Fruit fly (Drosophila melanogaster) whole organism, prepupa: ENCODE data around the gene CG5888.

Source experiments
- Blimp-1 ChIP-seq: fragments of 200-800 bp; sonication (Bioruptor generic); optimal IDR thresholded peaks from 3 replicates; lab custom pipeline; 2017; ENCODE audit warnings: missing biosample characterization, missing genetic modification characterization, mild to moderate bottlenecking, moderate library complexity, missing genetic modification reagents
- CG10631 ChIP-seq: fragments of 200-800 bp; sonication (Bioruptor generic); optimal IDR thresholded peaks from 2 replicates; lab custom pipeline; 2016; ENCODE audit warnings: missing biosample characterization, missing genetic modification characterization
- CG10669 ChIP-seq: fragments of 200-800 bp; sonication (Bioruptor generic); optimal IDR thresholded peaks from 3 replicates; lab custom pipeline; 2018; ENCODE audit warnings: missing biosample characterization, mild to moderate bottlenecking, missing genetic modification characterization, moderate library complexity
- CG11294 ChIP-seq: fragments of 200-800 bp; sonication (Bioruptor generic); IDR thresholded peaks from 2 replicates; pipeline ENCODE4 v1.3.6; 2022; ENCODE audit warnings: missing biosample characterization, missing genetic modification characterization
- CG11762 ChIP-seq: fragments of 200-800 bp; sonication (Bioruptor generic); optimal IDR thresholded peaks from 3 replicates; lab custom pipeline; 2016; ENCODE audit warnings: missing biosample characterization, missing genetic modification characterization; ENCODE audit not compliant: insufficient read depth
- CG11902 ChIP-seq: fragments of 200-800 bp; sonication (Bioruptor generic); optimal IDR thresholded peaks from 3 replicates; lab custom pipeline; 2016; ENCODE audit warnings: missing biosample characterization, missing genetic modification characterization
- CG15336 ChIP-seq: fragments of 200-800 bp; sonication (Bioruptor generic); IDR thresholded peaks from 2 replicates; pipeline ENCODE4 v1.3.6; 2022; ENCODE audit warnings: missing biosample characterization, missing genetic modification characterization
- CG1621 ChIP-seq: fragments of 200-800 bp; sonication (Bioruptor generic); optimal IDR thresholded peaks from 3 replicates; lab custom pipeline; 2018; ENCODE audit warnings: missing biosample characterization, mild to moderate bottlenecking, missing genetic modification characterization
- CG31627 ChIP-seq: fragments of 200-800 bp; sonication (Bioruptor generic); optimal IDR thresholded peaks from 3 replicates; lab custom pipeline; 2016; ENCODE audit warnings: missing biosample characterization, missing genetic modification characterization
- CG32006 ChIP-seq: fragments of 200-800 bp; sonication (Bioruptor generic); optimal IDR thresholded peaks from 3 replicates; lab custom pipeline; 2017; ENCODE audit warnings: missing biosample characterization, mild to moderate bottlenecking, missing genetic modification characterization
- CG34406 ChIP-seq: fragments of 200-800 bp; sonication (Bioruptor generic); optimal IDR thresholded peaks from 3 replicates; lab custom pipeline; 2016; ENCODE audit warnings: missing biosample characterization, missing genetic modification characterization
- CG3919 ChIP-seq: fragments of 200-800 bp; sonication (Bioruptor generic); optimal IDR thresholded peaks from 3 replicates; lab custom pipeline; 2016; ENCODE audit warnings: missing biosample characterization, missing genetic modification characterization
- CG4318 ChIP-seq: fragments of 200-800 bp; sonication (Bioruptor generic); optimal IDR thresholded peaks from 3 replicates; lab custom pipeline; 2017; ENCODE audit warnings: missing biosample characterization, mild to moderate bottlenecking, missing genetic modification characterization
- CG6163 ChIP-seq: fragments of 200-800 bp; sonication (Bioruptor generic); IDR thresholded peaks from 3 replicates; pipeline ENCODE4 v1.3.6; 2022; ENCODE audit warnings: missing biosample characterization, missing genetic modification characterization
- CG6792 ChIP-seq: fragments of 200-800 bp; sonication (Bioruptor generic); optimal IDR thresholded peaks from 3 replicates; lab custom pipeline; 2016; ENCODE audit warnings: missing biosample characterization, missing genetic modification characterization
- CG6854 ChIP-seq: fragments of 200-800 bp; sonication (Bioruptor generic); optimal IDR thresholded peaks from 2 replicates; lab custom pipeline; 2017; ENCODE audit warnings: missing biosample characterization, mild to moderate bottlenecking, missing genetic modification characterization
- CG7368 ChIP-seq: fragments of 200-800 bp; sonication (Bioruptor generic); optimal IDR thresholded peaks from 3 replicates; lab custom pipeline; 2016; ENCODE audit warnings: missing biosample characterization, missing genetic modification characterization
- CG8119 ChIP-seq: fragments of 200-800 bp; sonication (Bioruptor generic); IDR thresholded peaks from 3 replicates; pipeline ENCODE4 v1.3.6; 2022; ENCODE audit warnings: missing biosample characterization, missing genetic modification characterization
- CG8319 ChIP-seq: fragments of 200-800 bp; sonication (Bioruptor generic); optimal IDR thresholded peaks from 3 replicates; lab custom pipeline; 2016; ENCODE audit warnings: missing biosample characterization, missing genetic modification characterization
- CG8632 ChIP-seq: fragments of 200-800 bp; sonication (Bioruptor generic); optimal IDR thresholded peaks from 3 replicates; lab custom pipeline; 2016; ENCODE audit warnings: missing biosample characterization, missing genetic modification characterization
- CG9139 ChIP-seq: fragments of 200-800 bp; sonication (Bioruptor generic); optimal IDR thresholded peaks from 3 replicates; lab custom pipeline; 2017; ENCODE audit warnings: missing biosample characterization, mild to moderate bottlenecking, missing genetic modification characterization
- Eip75B ChIP-seq: fragments of 200-800 bp; sonication (Bioruptor generic); optimal IDR thresholded peaks from 3 replicates; lab custom pipeline; 2016; ENCODE audit warnings: missing biosample characterization, missing genetic modification characterization
- Eip93F ChIP-seq: fragments of 200-800 bp; sonication (Bioruptor generic); optimal IDR thresholded peaks from 2 replicates; lab custom pipeline; 2016; ENCODE audit warnings: missing biosample characterization, mild to moderate bottlenecking, missing genetic modification characterization
- Ets21C ChIP-seq: fragments of 200-800 bp; sonication (Bioruptor generic); optimal IDR thresholded peaks from 3 replicates; lab custom pipeline; 2016; ENCODE audit warnings: missing biosample characterization, missing genetic modification characterization
- Ets96B ChIP-seq: fragments of 200-800 bp; optimal IDR thresholded peaks from 2 replicates; lab custom pipeline; 2019; ENCODE audit warnings: missing biosample characterization, mild to moderate bottlenecking, missing genetic modification characterization, moderate library complexity
- Gug ChIP-seq: fragments of 200-800 bp; sonication (Bioruptor generic); IDR thresholded peaks from 2 replicates; pipeline ENCODE4 v1.3.6; 2022; ENCODE audit warnings: missing biosample characterization, missing genetic modification characterization
- Hr38 ChIP-seq: sonication (Bioruptor generic); optimal IDR thresholded peaks from 2 replicates; lab custom pipeline; 2016; ENCODE audit warnings: missing biosample characterization, missing genetic modification characterization
- Hr39 ChIP-seq: fragments of 200-800 bp; sonication (Bioruptor generic); optimal IDR thresholded peaks from 2 replicates; lab custom pipeline; 2016; ENCODE audit warnings: missing biosample characterization, missing genetic modification characterization
- Hr4 ChIP-seq: fragments of 200-800 bp; sonication (Bioruptor generic); optimal IDR thresholded peaks from 3 replicates; lab custom pipeline; 2016; ENCODE audit warnings: missing biosample characterization, missing genetic modification characterization
- Lpt ChIP-seq: fragments of 200-800 bp; sonication (Bioruptor generic); optimal IDR thresholded peaks from 3 replicates; lab custom pipeline; 2016; ENCODE audit warnings: missing biosample characterization, missing genetic modification characterization
- OdsH ChIP-seq: fragments of 200-800 bp; sonication (Bioruptor generic); optimal IDR thresholded peaks from 3 replicates; lab custom pipeline; 2016; ENCODE audit warnings: missing biosample characterization, missing genetic modification characterization
- Smox ChIP-seq: fragments of 200-800 bp; sonication (Bioruptor generic); optimal IDR thresholded peaks from 3 replicates; lab custom pipeline; 2016; ENCODE audit warnings: missing biosample characterization, missing genetic modification characterization
- Sox15 ChIP-seq: fragments of 200-800 bp; sonication (Bioruptor generic); optimal IDR thresholded peaks from 3 replicates; lab custom pipeline; 2016; ENCODE audit warnings: missing biosample characterization, missing genetic modification characterization
- achi ChIP-seq: fragments of 200-800 bp; sonication (Bioruptor generic); optimal IDR thresholded peaks from 3 replicates; lab custom pipeline; 2016; ENCODE audit warnings: missing biosample characterization, missing genetic modification characterization
- acj6 ChIP-seq: fragments of 200-800 bp; sonication (Bioruptor generic); optimal IDR thresholded peaks from 3 replicates; lab custom pipeline; 2016; ENCODE audit warnings: missing biosample characterization, missing genetic modification characterization
- cyc ChIP-seq: fragments of 200-800 bp; sonication (Bioruptor generic); optimal IDR thresholded peaks from 3 replicates; lab custom pipeline; 2016; ENCODE audit warnings: missing biosample characterization, missing genetic modification characterization
- dsx ChIP-seq: fragments of 200-800 bp; optimal IDR thresholded peaks from 3 replicates; lab custom pipeline; 2019; ENCODE audit warnings: missing biosample characterization, mild to moderate bottlenecking, missing genetic modification characterization, moderate library complexity; ENCODE audit not compliant: poor library complexity, severe bottlenecking
- eg ChIP-seq: fragments of 200-800 bp; sonication (Bioruptor generic); IDR thresholded peaks from 3 replicates; pipeline ENCODE4 v1.3.6; 2022; ENCODE audit warnings: missing biosample characterization, missing genetic modification characterization
- esn ChIP-seq: fragments of 200-800 bp; sonication (Bioruptor generic); optimal IDR thresholded peaks from 2 replicates; lab custom pipeline; 2016; ENCODE audit warnings: missing biosample characterization, mild to moderate bottlenecking, missing genetic modification characterization, moderate library complexity
- fd85E ChIP-seq: fragments of 200-800 bp; sonication (Bioruptor generic); optimal IDR thresholded peaks from 3 replicates; lab custom pipeline; 2016; ENCODE audit warnings: missing biosample characterization, missing genetic modification characterization
- fkh ChIP-seq: fragments of 200-800 bp; sonication (Bioruptor generic); optimal IDR thresholded peaks from 3 replicates; lab custom pipeline; 2017; ENCODE audit warnings: missing biosample characterization, mild to moderate bottlenecking, missing genetic modification characterization, moderate library complexity
- lz ChIP-seq: fragments of 200-800 bp; sonication (Bioruptor generic); optimal IDR thresholded peaks from 3 replicates; lab custom pipeline; 2016; ENCODE audit warnings: missing biosample characterization, missing genetic modification characterization
- net ChIP-seq: fragments of 200-800 bp; sonication (Bioruptor generic); optimal IDR thresholded peaks from 3 replicates; lab custom pipeline; 2016; ENCODE audit warnings: missing biosample characterization, missing genetic modification characterization
- pdm3 ChIP-seq: fragments of 200-800 bp; sonication (Bioruptor generic); optimal IDR thresholded peaks from 3 replicates; lab custom pipeline; 2016; ENCODE audit warnings: missing biosample characterization, missing genetic modification characterization
- spab ChIP-seq: fragments of 200-800 bp; sonication (Bioruptor generic); optimal IDR thresholded peaks from 2 replicates; lab custom pipeline; 2017; ENCODE audit warnings: missing biosample characterization, mild to moderate bottlenecking, missing genetic modification characterization, missing genetic modification reagents
- svp ChIP-seq: fragments of 200-800 bp; sonication (Bioruptor generic); peaks from one replicate; lab custom pipeline; 2016; ENCODE audit warnings: missing biosample characterization, missing genetic modification characterization
- topi ChIP-seq: fragments of 200-800 bp; sonication (Bioruptor generic); optimal IDR thresholded peaks from 3 replicates; lab custom pipeline; 2016; ENCODE audit warnings: missing biosample characterization, missing genetic modification characterization
- vri ChIP-seq: fragments of 200-800 bp; sonication (Bioruptor generic); optimal IDR thresholded peaks from 3 replicates; lab custom pipeline; 2016; ENCODE audit warnings: missing biosample characterization, mild to moderate bottlenecking, missing genetic modification characterization

Gene CG5888

DNA sequence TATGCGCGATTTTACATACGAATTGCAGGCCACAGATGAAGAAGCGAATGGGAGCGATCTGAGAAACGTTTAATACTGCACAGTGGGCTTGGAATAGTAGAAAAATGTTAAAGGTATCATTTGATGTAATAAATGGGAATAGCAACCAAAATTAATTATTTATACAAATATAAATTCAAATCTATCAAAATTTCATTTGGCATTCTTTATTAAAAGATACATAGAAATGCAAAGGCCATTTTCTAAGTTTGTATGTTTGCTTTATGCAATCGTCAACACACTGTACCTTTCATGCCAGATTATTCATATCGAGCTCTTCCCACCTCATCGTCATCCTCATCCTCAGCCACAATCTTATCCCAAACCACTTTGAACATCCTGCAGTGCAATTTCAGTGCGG, 41.7 kb downstream of the CG5888 start (continued):
- TF ChIP-seq achi (GFP tag; lab: Kevin White, UChicago) (peak; percentile 59), Gug (GFP tag; lab: Robert Waterston, UW) (no peak), CG8632 (GFP tag; lab: Kevin White, UChicago) (peak; percentile 74), CG6163 (0 out of 3 replicates have a peak, but pooled peaks have one; percentile 28), Hr38 (GFP tag; lab: Kevin White, UChicago) (no peak), pdm3 (GFP tag; lab: Kevin White, UChicago) (peak; percentile 51), topi (peak; percentile 61), Blimp-1 (GFP tag; lab: Kevin White, UChicago) (no peak), CG9139 (GFP tag; lab: Kevin White, UChicago) (peak; percentile 50), CG11902 (GFP tag; lab: Kevin White, UChicago) (peak; percentile 13), CG15336 (GFP tag; lab: Robert Waterston, UW) (peak; percentile 27; the same call in 1 of the 2 replicates), CG6792 (GFP tag; lab: Kevin White, UChicago) (peak; percentile 63), CG10631 (GFP tag; lab: Kevin White, UChicago) (peak; percentile 53), CG4318 (GFP tag; lab: Kevin White, UChicago) (no peak), lz (peak; percentile 56), CG1621 (tag; lab: Kevin White, UChicago) (peak; percentile 39), CG7368 (GFP tag; lab: Kevin White, UChicago) (no peak)
- TF ChIP-seq, all 60 proteins: peak for 42

DNA sequence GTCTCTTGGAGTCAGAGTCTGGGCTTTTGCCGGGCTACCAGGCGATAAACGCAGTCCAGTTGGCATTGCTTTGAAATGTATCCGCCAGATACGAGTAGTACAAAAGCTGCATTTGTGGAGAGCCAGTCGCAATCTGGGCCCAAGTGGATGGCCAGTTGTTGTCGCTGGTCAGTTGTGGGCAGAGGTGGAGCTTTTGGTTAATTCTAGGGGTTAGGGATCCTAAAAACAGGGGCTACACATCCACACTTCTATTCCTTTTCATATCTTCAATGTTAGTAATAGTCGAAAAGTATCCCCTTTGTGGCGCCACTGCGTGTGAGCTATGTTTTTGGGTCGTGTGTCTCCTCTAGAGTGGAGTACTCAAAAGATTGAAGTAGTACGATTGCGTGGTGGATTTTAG, 45.8 kb downstream of the CG5888 start:
- TF ChIP-seq CG6854 (GFP tag; lab: Kevin White, UChicago) (no peak), CG3919 (peak; percentile 26), vri (GFP tag; lab: Kevin White, UChicago) (no peak), CG8319 (no peak), dsx (GFP tag; lab: Kevin White, UChicago) (no peak), CG1621 (tag; lab: Kevin White, UChicago) (no peak), Ets96B (peak; percentile 6), acj6 (GFP tag; lab: Kevin White, UChicago) (no peak), topi (no peak), CG11294 (GFP tag; lab: Robert Waterston, UW) (no peak), Hr39 (GFP tag; lab: Kevin White, UChicago) (no peak), fd85E (GFP tag; lab: Kevin White, UChicago) (no peak), CG6163 (peak; percentile 79), CG10669 (peak; percentile 14), lz (no peak), CG31627 (GFP tag; lab: Kevin White, UChicago) (no peak), CG32006 (peak; percentile 33), CG4318 (GFP tag; lab: Kevin White, UChicago) (peak; percentile 14), eg (GFP tag; lab: Robert Waterston, UW) (peak; percentile 62; the same call in 1 of the 3 replicates), CG11902 (GFP tag; lab: Kevin White, UChicago) (no peak), CG8632 (GFP tag; lab: Kevin White, UChicago) (no peak), Gug (GFP tag; lab: Robert Waterston, UW) (no peak), esn (GFP tag; lab: Kevin White, UChicago) (no peak), spab (peak; percentile 5), OdsH (peak; percentile 29), CG15336 (GFP tag; lab: Robert Waterston, UW) (peak; percentile 43; the same call in 1 of the 2 replicates), Eip93F (GFP tag; lab: Kevin White, UChicago) (no peak), CG7368 (GFP tag; lab: Kevin White, UChicago) (no peak), CG8119 (GFP tag; lab: Robert Waterston, UW) (no peak; the same call in 2 of the 3 replicates), fkh (GFP tag; lab: Kevin White, UChicago) (no peak), CG11762 (GFP tag; lab: Kevin White, UChicago) (no peak), Eip75B (GFP tag; lab: Kevin White, UChicago) (peak; percentile 1), net (GFP tag; lab: Kevin White, UChicago) (peak; percentile 13), Lpt (GFP tag; lab: Kevin White, UChicago) (no peak), achi (GFP tag; lab: Kevin White, UChicago) (no peak), svp (GFP tag; lab: Kevin White, UChicago) (peak; percentile 68), CG34406 (GFP tag; lab: Kevin White, UChicago) (no peak), Smox (GFP tag; lab: Kevin White, UChicago) (peak; percentile 0), Ets21C (GFP tag; lab: Kevin White, UChicago) (no peak), Hr4 (GFP tag; lab: Kevin White, UChicago) (peak; percentile 21), cyc (GFP tag; lab: Kevin White, UChicago) (peak; percentile 33), CG9139 (GFP tag; lab: Kevin White, UChicago) (no peak), Sox15 (GFP tag; lab: Kevin White, UChicago) (no peak)
